Fruit fly (Drosophila melanogaster): Measurements from ENCODE around the gene MICU1.

DNA sequence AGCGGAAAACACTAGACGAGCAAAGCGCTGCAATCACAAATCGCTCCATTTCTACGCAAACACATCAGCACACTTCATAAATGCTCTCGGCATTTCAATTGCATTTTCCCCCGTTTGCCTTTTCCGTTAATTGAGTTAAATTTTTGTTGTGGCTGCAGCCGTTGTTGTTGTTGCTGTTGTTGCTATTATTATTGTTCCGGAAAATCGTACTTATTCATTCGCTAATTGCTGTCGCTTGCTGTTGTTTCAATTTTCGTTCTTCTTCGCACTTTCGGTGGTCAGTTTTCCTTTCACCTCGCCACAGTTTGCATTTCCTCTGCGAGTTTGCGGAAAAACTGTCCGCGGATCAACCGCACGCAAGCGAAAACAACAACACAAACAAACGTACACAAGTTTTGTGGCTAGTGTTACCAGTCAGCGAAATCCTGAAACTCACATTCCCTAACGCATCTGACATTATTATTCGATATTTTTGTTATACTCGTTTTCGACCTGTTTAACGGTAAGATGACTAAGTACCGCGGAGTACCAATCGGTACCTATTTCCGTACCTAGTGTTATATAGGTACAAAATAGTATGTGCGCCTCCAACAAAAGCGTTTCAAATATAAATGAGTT, 37.7 kb downstream of the MICU1 start, which contains the start of gene CG13784:
- TF ChIP-seq psq (optimal IDR thresholded peaks at IDR 0.05) (no peak), Myc (optimal IDR thresholded peaks at IDR 0.05) (no peak), h (optimal IDR thresholded peaks at IDR 0.05) (no peak), Sin3A (optimal IDR thresholded peaks at IDR 0.05) (no peak)
